Worm (Caenorhabditis elegans): ENCODE measurements around the gene rmd-3.

Gene rmd-3

ce11 chrII:11376598-11377108 lies 37.2 kb upstream of the rmd-3 start:
- TF ChIP-seq ceh-43 (GFP tag; optimal IDR thresholded peaks at IDR 0.05) (no peak), nhr-2 (tag; optimal IDR thresholded peaks at IDR 0.05) (no peak), sem-2 (GFP tag; optimal IDR thresholded peaks at IDR 0.05) (no peak), blmp-1 (tag; optimal IDR thresholded peaks at IDR 0.05) (no peak), snpc-4 (tag; optimal IDR thresholded peaks at IDR 0.05) (no peak), flh-1 (GFP tag; optimal IDR thresholded peaks at IDR 0.05) (no peak), mab-5 (tag; optimal IDR thresholded peaks at IDR 0.05) (no peak), cnd-1 (tag; optimal IDR thresholded peaks at IDR 0.05) (no peak), zip-8 (tag; optimal IDR thresholded peaks at IDR 0.05) (no peak), lsy-2 (tag; optimal IDR thresholded peaks at IDR 0.05) (no peak), lin-13 (tag; optimal IDR thresholded peaks at IDR 0.05) (no peak), unc-120 (tag; optimal IDR thresholded peaks at IDR 0.05; ENCODE audit: poor library complexity, severe bottlenecking) (no peak), elt-1 (tag; optimal IDR thresholded peaks at IDR 0.05; ENCODE audit: borderline replicate concordance, insufficient read depth) (no peak), drap-1 (GFP tag; optimal IDR thresholded peaks at IDR 0.05) (no peak), ces-1 (GFP tag; optimal IDR thresholded peaks at IDR 0.05) (no peak), ham-2 (GFP tag; optimal IDR thresholded peaks at IDR 0.05) (no peak), mls-2 (tag; optimal IDR thresholded peaks at IDR 0.05) (no peak)

- no peak for TF ChIP-seq tbx-8 (GFP tag; optimal IDR thresholded peaks at IDR 0.05)
- no peak for TF ChIP-seq mab-5 (tag; optimal IDR thresholded peaks at IDR 0.05)
- no peak for TF ChIP-seq zip-8 (tag; optimal IDR thresholded peaks at IDR 0.05)
- TF ChIP-seq elt-1 (tag; optimal IDR thresholded peaks at IDR 0.05; ENCODE audit: borderline replicate concordance, insufficient read depth) = no peak
- TF ChIP-seq nhr-237 (tag; optimal IDR thresholded peaks at IDR 0.05) = no peak
- TF ChIP-seq nhr-28 (tag; optimal IDR thresholded peaks at IDR 0.05) = no peak
- TF ChIP-seq hlh-1 (tag; optimal IDR thresholded peaks at IDR 0.05) = no peak
- TF ChIP-seq nhr-76 (tag; optimal IDR thresholded peaks at IDR 0.05) = no peak
Observed at ce11 chrII:11376026-11376425, 36.6 kb upstream of the rmd-3 start.

DNA sequence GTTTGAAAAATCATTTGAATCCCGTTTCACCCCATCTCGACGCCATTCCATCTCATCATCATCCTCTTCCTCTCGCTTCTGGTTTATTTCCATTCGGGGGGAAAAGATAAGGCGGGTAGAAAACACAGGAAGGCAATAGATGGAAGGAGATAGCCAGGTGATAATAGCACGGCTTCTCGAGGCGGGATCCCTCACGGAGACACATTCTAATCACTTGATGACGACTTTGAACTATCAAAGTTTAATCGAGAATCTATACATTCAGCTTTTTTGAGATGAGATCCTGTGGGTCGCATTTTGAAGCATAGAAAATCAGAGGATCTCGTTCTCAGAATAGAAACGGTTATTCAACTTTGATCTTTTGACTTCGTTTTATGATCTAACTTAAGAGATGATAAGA lies 32.6 kb upstream of the rmd-3 start, which contains the start of gene C33B4.2:
TSS of gene C33B4.2 (minus strand) at position 165 of the 400 bp plus-strand sequence.
- peak; percentile 70 for TF ChIP-seq elt-1 (tag; optimal IDR thresholded peaks at IDR 0.05; ENCODE audit: borderline replicate concordance, insufficient read depth)
- TF ChIP-seq snpc-4 (tag; optimal IDR thresholded peaks at IDR 0.05) = no peak
- peak; percentile 4 for TF ChIP-seq ham-2 (GFP tag; optimal IDR thresholded peaks at IDR 0.05)

ce11 chrII:11361751-11362150 lies 22.3 kb upstream of the rmd-3 start:
- TF ChIP-seq M03D4.4 (tag; optimal IDR thresholded peaks at IDR 0.05) (no peak), unc-39 (tag; optimal IDR thresholded peaks at IDR 0.05) (no peak), ces-1 (GFP tag; optimal IDR thresholded peaks at IDR 0.05) (peak; percentile 5)

ce11 chrII:11353471-11353870 lies 14.1 kb upstream of the rmd-3 start:
- TF ChIP-seq flh-1 (GFP tag; optimal IDR thresholded peaks at IDR 0.05) = no peak
- no peak for TF ChIP-seq ceh-39 (tag; optimal IDR thresholded peaks at IDR 0.05)
- TF ChIP-seq lsy-2 (tag; optimal IDR thresholded peaks at IDR 0.05) = no peak
- no peak for TF ChIP-seq ces-1 (GFP tag; optimal IDR thresholded peaks at IDR 0.05)
- TF ChIP-seq nhr-2 (tag; optimal IDR thresholded peaks at IDR 0.05) = no peak
- no peak for TF ChIP-seq mep-1 (tag; optimal IDR thresholded peaks at IDR 0.05)
- TF ChIP-seq bed-3 (GFP tag; optimal IDR thresholded peaks at IDR 0.05) = no peak
- TF ChIP-seq M03D4.4 (tag; optimal IDR thresholded peaks at IDR 0.05) = no peak
- no peak for TF ChIP-seq snpc-4 (tag; optimal IDR thresholded peaks at IDR 0.05)
- TF ChIP-seq ztf-11 (tag; optimal IDR thresholded peaks at IDR 0.05) = no peak

DNA sequence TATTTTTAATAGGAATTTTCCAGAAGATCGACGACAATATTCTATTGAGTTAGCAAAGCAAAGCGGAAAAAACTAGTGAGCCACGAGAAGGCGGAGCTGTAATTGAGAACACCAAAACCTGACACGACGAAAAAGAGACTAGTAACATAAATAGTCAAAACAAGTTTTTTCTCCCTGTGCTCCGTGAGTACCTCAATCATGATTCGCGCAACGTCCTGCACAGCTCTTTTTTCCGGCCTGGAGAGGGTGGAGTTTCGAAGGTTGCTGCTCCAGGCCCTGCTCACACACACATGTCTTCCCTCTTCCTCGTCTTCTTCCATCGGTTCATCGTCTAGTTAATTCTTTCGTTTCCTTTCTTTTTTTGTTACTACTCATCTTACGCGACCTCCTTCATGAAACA lies 12.2 kb upstream of the rmd-3 start, which contains the start of gene clh-2:
TSS of gene clh-2 (plus strand) at position 301 of the 400 bp plus-strand sequence.
- TF ChIP-seq nhr-12 (tag; optimal IDR thresholded peaks at IDR 0.05) (no peak), zip-8 (tag; optimal IDR thresholded peaks at IDR 0.05) (no peak), nhr-76 (tag; optimal IDR thresholded peaks at IDR 0.05) (no peak), mls-2 (tag; optimal IDR thresholded peaks at IDR 0.05) (no peak), nhr-2 (tag; optimal IDR thresholded peaks at IDR 0.05) (no peak), snpc-4 (tag; optimal IDR thresholded peaks at IDR 0.05) (no peak), unc-120 (tag; optimal IDR thresholded peaks at IDR 0.05; ENCODE audit: poor library complexity, severe bottlenecking) (no peak), ces-1 (GFP tag; optimal IDR thresholded peaks at IDR 0.05) (no peak), nhr-237 (tag; optimal IDR thresholded peaks at IDR 0.05) (no peak), mab-5 (tag; optimal IDR thresholded peaks at IDR 0.05) (no peak), ceh-83 (GFP tag; optimal IDR thresholded peaks at IDR 0.05) (no peak), lin-13 (tag; optimal IDR thresholded peaks at IDR 0.05) (no peak), sem-2 (GFP tag; optimal IDR thresholded peaks at IDR 0.05) (no peak), pha-4 (tag; optimal IDR thresholded peaks at IDR 0.05) (no peak), flh-1 (GFP tag; optimal IDR thresholded peaks at IDR 0.05) (no peak), ceh-39 (tag; optimal IDR thresholded peaks at IDR 0.05) (no peak), sptf-1 (tag; optimal IDR thresholded peaks at IDR 0.05) (no peak), ztf-11 (tag; optimal IDR thresholded peaks at IDR 0.05) (no peak), blmp-1 (tag; optimal IDR thresholded peaks at IDR 0.05) (no peak), ceh-43 (GFP tag; optimal IDR thresholded peaks at IDR 0.05) (no peak)

Data from whole organism, mixed stage, embryonic.